Worm (Caenorhabditis elegans): ENCODE data around the gene ram-5.

DNA sequence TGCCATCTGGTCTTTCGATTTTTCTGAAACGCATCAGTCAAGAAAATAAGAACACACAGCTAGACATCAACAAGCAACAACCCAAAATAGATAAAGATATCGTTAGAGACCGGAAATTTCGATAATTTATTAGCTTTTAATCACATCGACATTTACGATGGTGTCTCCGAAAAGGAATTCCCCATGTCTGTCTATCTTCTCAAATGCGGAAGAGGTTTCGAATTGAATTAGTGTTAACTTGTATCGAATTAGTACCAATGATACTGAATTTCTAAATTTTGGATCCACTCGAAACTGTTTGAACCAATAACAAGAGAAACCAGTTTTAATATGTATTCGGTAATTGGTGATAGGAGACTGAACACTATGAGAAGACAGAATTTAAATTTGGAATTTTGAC lies 15.4 kb upstream of the ram-5 start:
- TF ChIP-seq flt-1 (GFP tag; IDR thresholded peaks at IDR 0.05) (no peak), cog-1 (tag; optimal IDR thresholded peaks at IDR 0.05) (no peak), ztf-29 (GFP tag; IDR thresholded peaks at IDR 0.05) (no peak), ref-1 (GFP tag; conservative IDR thresholded peaks at IDR 0.05) (no peak)
